Worm (Caenorhabditis elegans) whole organism, midembryonic: Measurements from ENCODE around the gene T24C12.4.
A peak's percentile ranks its signal among the peaks of the same experiment; 100 is the strongest.

ENCODE experiments used
- T22C8.4 ChIP-seq: fragments of 200-800 bp; sonication (Bioruptor generic); IDR thresholded peaks from 2 replicates; pipeline ENCODE4 v1.3.6; 2022; ENCODE audit warnings: missing genetic modification characterization, missing compliant biosample characterization
- cog-1 ChIP-seq: sonication (generic microtip); optimal IDR thresholded peaks from 2 replicates; lab custom pipeline; 2016; ENCODE audit warnings: missing genetic modification characterization, missing compliant biosample characterization
- flt-1 ChIP-seq: fragments of 200-800 bp; sonication (Bioruptor generic); IDR thresholded peaks from 2 replicates; pipeline ENCODE4 v1.3.6; 2022; ENCODE audit warnings: missing genetic modification characterization, missing compliant biosample characterization
- klf-2 ChIP-seq: fragments of 200-800 bp; sonication (Bioruptor generic); conservative IDR thresholded peaks from 2 replicates; pipeline ENCODE4 v1.3.6; 2022; ENCODE audit warnings: missing genetic modification reagents, missing genetic modification characterization, missing compliant biosample characterization
- med-1 ChIP-seq: sonication (generic microtip); optimal IDR thresholded peaks from 2 replicates; lab custom pipeline; 2017; ENCODE audit warnings: missing genetic modification characterization, mild to moderate bottlenecking, missing compliant biosample characterization, antibody characterized with exemption, missing genetic modification reagents; ENCODE audit not compliant: insufficient read depth
- ref-1 ChIP-seq: fragments of 200-800 bp; sonication (Bioruptor generic); conservative IDR thresholded peaks from 2 replicates; pipeline ENCODE4 v1.3.6; 2022; ENCODE audit warnings: missing genetic modification reagents, missing genetic modification characterization, missing compliant biosample characterization
- tab-1 ChIP-seq: fragments of 200-800 bp; sonication (Bioruptor generic); IDR thresholded peaks from 2 replicates; pipeline ENCODE4 v1.3.6; 2022; ENCODE audit warnings: missing genetic modification characterization, missing compliant biosample characterization
- ztf-23 ChIP-seq: fragments of 200-800 bp; sonication (Bioruptor generic); IDR thresholded peaks from 2 replicates; pipeline ENCODE4 v1.3.6; 2022; ENCODE audit warnings: missing genetic modification reagents, missing genetic modification characterization, missing compliant biosample characterization
- ztf-29 ChIP-seq: fragments of 200-800 bp; sonication (Bioruptor generic); IDR thresholded peaks from 2 replicates; pipeline ENCODE4 v1.3.6; 2022; ENCODE audit warnings: missing genetic modification reagents, missing genetic modification characterization, missing compliant biosample characterization

The T24C12.4 gene

DNA sequence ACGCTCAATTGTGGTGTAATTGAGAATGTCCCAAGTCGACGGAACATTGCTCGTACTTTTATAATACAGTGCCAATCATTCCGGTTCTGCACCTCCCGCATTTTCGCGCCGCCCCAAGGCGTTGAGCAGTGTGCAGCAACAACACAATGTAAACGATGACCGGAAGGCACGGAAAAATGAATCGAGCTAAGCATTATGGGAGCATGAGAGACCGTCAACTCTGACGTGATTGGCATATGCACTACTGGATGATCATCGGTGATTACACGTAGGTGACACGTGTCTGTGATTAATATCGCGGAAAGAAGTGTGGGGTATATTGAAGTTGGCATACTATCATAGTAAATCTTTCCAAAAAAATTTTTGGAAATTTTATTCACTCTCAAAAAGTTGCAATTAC is at the start of gene T24C12.4:
Gene T24C12.4 (minus strand): TSS at position 101 of the 400 bp plus-strand sequence.
- TF ChIP-seq med-1 (GFP tag; lab: Kevin White, UChicago) = no peak
- TF ChIP-seq T22C8.4 = no peak
- no peak for TF ChIP-seq ztf-29
- no peak for TF ChIP-seq tab-1 (GFP tag; lab: Robert Waterston, UW)
- no peak for TF ChIP-seq ref-1 (GFP tag; lab: Robert Waterston, UW)
- no peak for TF ChIP-seq klf-2 (GFP tag; lab: Robert Waterston, UW)
- TF ChIP-seq flt-1 (GFP tag; lab: Robert Waterston, UW) = no peak
- no peak for TF ChIP-seq ztf-23 (GFP tag; lab: Robert Waterston, UW)
- no peak for TF ChIP-seq cog-1

ce11 chrX:2246908-2247307 is 42.0 kb upstream of the T24C12.4 start, which contains the start of gene AH9.1:
TSS of gene AH9.1 (minus strand) at chrX:2247008.
- TF ChIP-seq cog-1 (no peak), flt-1 (GFP tag; lab: Robert Waterston, UW) (no peak), T22C8.4 (no peak), med-1 (GFP tag; lab: Kevin White, UChicago) (no peak), ztf-29 (no peak), tab-1 (GFP tag; lab: Robert Waterston, UW) (no peak), ref-1 (GFP tag; lab: Robert Waterston, UW) (no peak), klf-2 (GFP tag; lab: Robert Waterston, UW) (no peak), ztf-23 (GFP tag; lab: Robert Waterston, UW) (no peak)

ce11 chrX:2242568-2243185 is 37.8 kb upstream of the T24C12.4 start, which contains the start of gene rpl-11.2:
TSS of gene rpl-11.2 (minus strand) at chrX:2242618.
- peak; percentile 82 for TF ChIP-seq cog-1
- peak; percentile 49; the same call in 1 of the 2 replicates for TF ChIP-seq flt-1 (GFP tag; lab: Robert Waterston, UW)
- no peak for TF ChIP-seq tab-1 (GFP tag; lab: Robert Waterston, UW)
- no peak for TF ChIP-seq ref-1 (GFP tag; lab: Robert Waterston, UW)
- TF ChIP-seq klf-2 (GFP tag; lab: Robert Waterston, UW) = no peak
- TF ChIP-seq T22C8.4 = peak; percentile 59
- peak; percentile 69; the same call in 1 of the 2 replicates for TF ChIP-seq ztf-23 (GFP tag; lab: Robert Waterston, UW)
- TF ChIP-seq ztf-29 = no peak

DNA sequence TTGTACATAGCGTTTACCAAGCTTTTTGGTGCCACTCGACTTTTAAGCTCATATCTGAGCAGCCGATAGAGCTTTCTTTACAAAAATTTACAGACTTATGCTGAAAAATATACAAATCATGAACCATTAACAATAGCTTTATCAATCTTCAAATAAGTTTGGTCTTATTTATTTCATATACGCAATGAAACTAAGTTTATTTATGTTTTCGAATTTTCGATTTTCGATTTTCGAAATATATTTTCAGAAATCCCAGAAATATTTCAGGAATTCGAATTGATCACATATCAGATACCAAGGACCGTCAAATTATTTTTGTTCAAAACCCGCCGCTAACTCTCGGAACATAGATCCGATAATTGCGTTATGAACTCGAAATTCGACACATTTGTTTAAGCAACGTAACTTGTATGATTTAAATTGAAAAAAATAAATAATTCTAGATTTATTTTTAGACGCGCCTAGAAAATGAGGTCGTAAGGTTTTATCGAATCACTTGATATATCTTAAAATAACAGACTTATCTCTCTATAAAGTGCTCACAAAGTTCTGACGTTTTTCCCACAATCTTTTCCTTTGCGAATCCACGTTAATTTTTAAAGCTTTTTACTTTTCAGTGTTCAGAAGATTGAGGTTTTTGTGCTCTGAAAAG is 36.4 kb upstream of the T24C12.4 start:
- TF ChIP-seq med-1 (GFP tag; lab: Kevin White, UChicago) = no peak
- TF ChIP-seq ztf-23 (GFP tag; lab: Robert Waterston, UW) = no peak
- TF ChIP-seq tab-1 (GFP tag; lab: Robert Waterston, UW) = no peak
- no peak for TF ChIP-seq flt-1 (GFP tag; lab: Robert Waterston, UW)
- no peak for TF ChIP-seq klf-2 (GFP tag; lab: Robert Waterston, UW)
- no peak for TF ChIP-seq ztf-29
- no peak for TF ChIP-seq cog-1
- no peak for TF ChIP-seq T22C8.4
- TF ChIP-seq ref-1 (GFP tag; lab: Robert Waterston, UW) = no peak

DNA sequence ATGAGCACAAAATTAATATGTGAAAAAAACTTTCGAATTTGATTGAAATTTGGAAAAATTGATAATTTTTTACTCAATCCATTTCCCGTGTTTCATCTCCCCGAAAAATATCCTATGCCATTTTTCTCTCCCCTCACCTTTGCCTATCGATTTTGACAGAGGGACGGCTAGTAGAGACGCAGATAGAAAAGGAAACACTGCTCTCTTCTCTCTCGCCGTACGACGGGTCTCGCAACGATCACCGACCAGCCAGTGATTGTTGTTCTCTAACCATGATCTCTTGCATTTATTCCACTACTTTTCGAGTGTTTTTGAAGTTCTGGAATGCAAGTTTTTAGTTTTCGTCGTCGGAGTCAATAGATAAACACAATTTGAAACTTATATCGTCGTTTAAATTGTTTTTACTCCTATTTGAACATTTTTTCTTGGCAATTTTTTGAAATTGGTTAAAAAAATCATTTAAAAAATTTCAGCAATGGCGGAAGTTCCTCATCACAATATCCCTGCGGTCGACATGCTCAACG is 32.6 kb upstream of the T24C12.4 start, which contains the start of gene vha-15:
Gene vha-15 (plus strand): TSS at position 474 of the 524 bp plus-strand sequence.
- TF ChIP-seq T22C8.4 = peak; percentile 85
- 0 out of 2 replicates have a peak, but pooled peaks have one; percentile 15 for TF ChIP-seq ztf-23 (GFP tag; lab: Robert Waterston, UW)
- TF ChIP-seq klf-2 (GFP tag; lab: Robert Waterston, UW) = no peak
- peak; percentile 62 for TF ChIP-seq cog-1
- TF ChIP-seq ztf-29 = no peak
- TF ChIP-seq med-1 (GFP tag; lab: Kevin White, UChicago) = no peak
- TF ChIP-seq ref-1 (GFP tag; lab: Robert Waterston, UW) = no peak
- no peak for TF ChIP-seq tab-1 (GFP tag; lab: Robert Waterston, UW)
- TF ChIP-seq flt-1 (GFP tag; lab: Robert Waterston, UW) = no peak

DNA sequence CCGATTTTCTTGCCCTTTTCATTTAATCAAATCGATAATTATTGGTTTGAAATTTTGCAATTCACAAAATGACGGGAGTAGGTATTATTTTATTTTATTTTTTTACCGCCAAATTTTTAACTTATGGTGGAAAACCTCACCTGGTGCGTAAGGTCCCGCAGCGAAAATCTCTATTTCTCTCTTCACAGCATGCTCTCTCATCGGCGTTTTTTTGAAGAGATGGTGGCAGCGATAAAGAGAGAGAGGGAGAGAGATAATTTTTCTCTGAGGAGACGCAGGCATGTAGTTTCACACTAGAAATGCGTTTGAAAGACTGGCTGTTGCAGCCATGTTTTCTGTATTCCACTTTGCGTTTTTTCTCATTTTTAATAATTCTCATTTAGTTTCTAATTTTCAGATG is 29.1 kb upstream of the T24C12.4 start, which contains the start of gene T14F9.2:
Gene T14F9.2 (plus strand): TSS at position 396 of the 400 bp plus-strand sequence.
- TF ChIP-seq cog-1 (no peak), flt-1 (GFP tag; lab: Robert Waterston, UW) (no peak), med-1 (GFP tag; lab: Kevin White, UChicago) (no peak), ztf-23 (GFP tag; lab: Robert Waterston, UW) (no peak), klf-2 (GFP tag; lab: Robert Waterston, UW) (no peak), T22C8.4 (no peak), ref-1 (GFP tag; lab: Robert Waterston, UW) (no peak), ztf-29 (no peak), tab-1 (GFP tag; lab: Robert Waterston, UW) (no peak)

DNA sequence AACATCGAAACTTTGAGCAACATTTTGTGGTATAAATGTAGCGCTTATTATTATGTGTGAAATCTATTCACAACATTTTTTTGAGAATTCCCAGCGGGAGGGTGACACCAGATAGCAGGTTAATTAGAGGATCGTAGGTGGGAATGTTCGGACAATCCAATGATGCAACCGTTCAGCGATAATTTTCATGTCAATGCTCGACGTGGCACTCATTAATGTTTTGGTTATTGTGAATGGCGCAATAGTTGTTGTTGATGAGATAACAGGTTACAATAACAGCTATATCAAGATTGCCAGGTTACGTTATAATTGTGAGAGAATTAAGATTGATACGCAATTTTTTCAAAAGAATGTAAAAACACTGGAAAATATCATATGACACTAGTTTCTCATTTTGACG is 26.5 kb upstream of the T24C12.4 start:
- TF ChIP-seq med-1 (GFP tag; lab: Kevin White, UChicago) (no peak), tab-1 (GFP tag; lab: Robert Waterston, UW) (no peak), ref-1 (GFP tag; lab: Robert Waterston, UW) (no peak), cog-1 (no peak), T22C8.4 (no peak), klf-2 (GFP tag; lab: Robert Waterston, UW) (no peak), ztf-23 (GFP tag; lab: Robert Waterston, UW) (no peak), ztf-29 (no peak), flt-1 (GFP tag; lab: Robert Waterston, UW) (no peak)

DNA sequence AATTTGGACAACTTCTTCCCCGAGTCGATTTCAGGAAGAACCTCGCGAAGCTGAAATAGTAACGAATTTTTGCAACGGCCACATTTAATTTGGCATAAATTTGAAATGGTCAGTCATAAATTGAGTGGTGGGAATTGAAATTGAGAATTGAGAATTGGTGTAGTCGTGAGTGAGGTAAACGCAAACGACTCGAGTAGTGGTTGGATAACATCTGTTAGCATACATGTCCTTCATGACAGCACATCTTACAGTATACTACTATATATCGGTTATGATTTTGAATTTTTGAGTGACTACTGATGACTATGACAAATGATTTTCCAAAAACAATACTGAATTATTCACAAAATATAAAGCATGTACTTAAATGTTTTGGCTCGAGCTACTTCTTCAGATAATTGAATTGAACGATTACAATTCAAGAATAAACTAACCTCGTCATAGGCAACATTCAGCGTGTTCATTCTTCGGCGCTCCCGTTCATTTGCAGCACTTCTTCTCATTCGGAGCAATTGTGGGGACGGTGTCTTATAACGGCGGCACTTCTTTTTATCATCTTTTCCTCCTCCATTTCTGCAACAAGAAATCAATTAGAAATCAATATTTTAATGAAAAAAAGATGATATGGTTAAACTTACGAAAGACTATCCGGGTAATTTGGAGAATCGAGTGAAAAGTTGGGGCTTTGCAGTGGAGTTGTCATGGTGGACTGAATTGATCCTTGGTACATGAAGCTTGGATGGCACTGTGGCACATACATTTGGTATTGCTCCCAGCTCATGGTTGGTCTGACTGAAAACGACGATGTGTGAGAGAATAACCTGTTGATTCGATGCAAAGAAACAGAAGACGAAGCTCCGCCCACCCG is 24.7 kb upstream of the T24C12.4 start, which contains the start of gene lin-32:
Gene lin-32 (minus strand): TSS at position 818 of the 868 bp plus-strand sequence.
- TF ChIP-seq ztf-23 (GFP tag; lab: Robert Waterston, UW) (no peak), ref-1 (GFP tag; lab: Robert Waterston, UW) (no peak), med-1 (GFP tag; lab: Kevin White, UChicago) (no peak), flt-1 (GFP tag; lab: Robert Waterston, UW) (no peak), cog-1 (no peak), ztf-29 (no peak), T22C8.4 (no peak), klf-2 (GFP tag; lab: Robert Waterston, UW) (no peak), tab-1 (GFP tag; lab: Robert Waterston, UW) (no peak)
